Fruit fly (Drosophila melanogaster) whole organism: ENCODE results near the gene CdGAPr.

ENCODE experiments used
- CG8478 ChIP-seq: fragments of >200 bp; optimal IDR thresholded peaks from 2 replicates; lab custom pipeline; 2018; ENCODE audit warnings: inconsistent platforms
- Dll ChIP-seq: fragments of >200 bp; optimal IDR thresholded peaks from 2 replicates; lab custom pipeline; 2017
- EcR ChIP-seq, 2 experiments: fragments of >200 bp; optimal IDR thresholded peaks; 2 replicates each; lab custom pipeline; 2017; ENCODE audit warnings: missing biosample characterization in 2 of 2, missing genetic modification characterization in 2 of 2, missing genetic modification reagents in 2 of 2
- pan ChIP-seq: fragments of >200 bp; optimal IDR thresholded peaks from 2 replicates; lab custom pipeline; 2017
- psq ChIP-seq: fragments of >200 bp; optimal IDR thresholded peaks from 2 replicates; lab custom pipeline; 2017
- usp ChIP-seq: fragments of >200 bp; optimal IDR thresholded peaks from 2 replicates; lab custom pipeline; 2017; ENCODE audit warnings: missing biosample characterization, missing genetic modification characterization, mixed read lengths

DNA sequence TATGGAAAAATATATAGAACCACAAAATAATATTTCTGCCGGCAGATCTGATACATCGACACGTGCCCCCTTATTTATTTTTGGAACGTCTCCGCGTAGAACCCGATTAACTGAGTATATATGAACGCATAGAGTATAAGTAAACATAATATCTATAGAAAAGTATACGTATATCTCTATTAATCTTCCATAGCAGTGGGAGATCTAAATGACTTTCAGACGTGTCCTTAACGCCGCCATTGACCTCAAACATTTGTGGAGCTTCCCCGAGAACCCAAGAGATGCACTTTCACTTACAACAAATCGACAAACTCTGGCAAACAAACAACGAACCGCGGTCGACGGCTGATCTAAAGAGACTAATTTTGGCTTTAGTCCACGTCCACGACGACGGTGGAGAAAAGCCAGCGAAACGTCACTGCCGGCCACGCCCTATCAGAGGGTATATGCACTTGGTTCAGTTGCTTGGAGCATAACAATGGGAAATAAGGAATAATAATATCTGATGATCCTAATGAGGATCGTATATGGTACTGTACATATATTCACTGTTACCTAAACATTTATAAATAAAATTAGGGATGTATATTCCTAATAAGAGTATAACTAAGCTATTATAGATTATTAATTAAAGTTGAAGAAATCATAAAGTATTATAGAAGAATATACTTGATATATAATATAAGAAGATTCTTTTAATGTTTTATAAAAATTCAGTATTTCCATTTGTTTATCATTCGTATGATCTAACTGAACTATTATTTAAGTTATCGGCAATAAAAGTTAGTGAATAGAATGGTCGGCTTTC is 27.7 kb downstream of the CdGAPr start, which contains the start of gene fbp:
- TF ChIP-seq EcR (GFP tag; optimal IDR thresholded peaks at IDR 0.05; lab: Kevin White, UChicago) (no peak), Dll (no peak), CG8478 (lab: Kevin White, UChicago) (no peak), pan (lab: Kevin White, UChicago) (no peak), usp (GFP tag; lab: Kevin White, UChicago) (no peak), psq (lab: Kevin White, UChicago) (no peak)
